Worm (Caenorhabditis elegans): ENCODE data around the gene ZK285.2.

ZK285.2 gene

DNA sequence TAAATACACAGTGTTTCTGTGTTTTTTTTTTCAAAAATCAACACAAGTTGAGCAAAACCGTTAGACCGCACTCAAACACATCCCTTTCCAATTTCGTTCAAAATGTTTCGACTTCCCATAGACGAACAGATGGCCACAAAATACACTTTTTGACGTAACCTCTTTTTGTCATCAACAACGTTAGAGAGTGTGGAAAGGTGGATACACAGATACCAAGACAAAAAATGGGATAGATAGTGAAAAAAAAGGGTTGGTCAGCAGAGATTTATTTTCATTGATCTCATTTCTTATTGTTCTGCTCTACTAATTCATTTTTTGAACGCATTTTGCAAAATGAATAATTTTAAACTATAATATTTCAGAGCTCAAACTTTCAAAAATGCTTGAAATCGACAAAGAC lies 48.2 kb downstream of the ZK285.2 start:
- no peak for TF ChIP-seq him-1 (tag; optimal IDR thresholded peaks at IDR 0.05)
- TF ChIP-seq W03F9.2 (tag; optimal IDR thresholded peaks at IDR 0.05) = no peak
- no peak for TF ChIP-seq dao-5 (tag; optimal IDR thresholded peaks at IDR 0.05)
